Fruit fly (Drosophila melanogaster): Measurements from ENCODE around the gene CG11109.

The CG11109 gene

DNA sequence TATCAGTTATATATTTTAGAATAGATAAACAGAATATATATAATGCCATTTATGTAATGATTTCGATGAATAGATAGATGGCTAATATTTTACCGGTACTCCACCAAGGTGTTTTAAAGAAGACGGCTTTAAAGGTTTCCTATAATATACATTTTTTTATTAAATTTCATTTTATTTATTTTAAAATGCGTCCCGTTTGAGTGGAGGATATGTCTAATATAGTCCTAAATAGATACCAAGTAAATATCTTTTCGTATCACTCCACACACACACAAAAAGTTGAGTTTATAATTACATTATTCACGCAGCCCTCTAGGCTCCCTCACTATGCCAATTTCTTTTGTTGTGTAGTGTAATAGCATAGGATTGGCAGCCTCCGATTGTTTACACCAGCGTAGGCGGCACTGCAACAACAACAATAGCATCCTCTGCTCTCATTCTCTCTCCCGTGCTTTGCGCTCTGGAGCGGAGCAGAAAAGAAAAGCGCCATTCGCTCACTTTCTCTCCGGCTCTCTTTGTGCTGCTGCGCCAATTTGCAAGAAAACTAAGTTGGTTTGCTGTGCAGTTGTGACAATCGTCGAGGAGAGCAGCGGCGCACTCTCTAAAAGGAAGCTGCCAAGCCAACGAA is 38.0 kb downstream of the CG11109 start, which contains the start of gene CG12768:
Gene CG12768 (plus strand): TSS at position 578 of the 628 bp plus-strand sequence.
- TF ChIP-seq CG32532 (GFP tag; IDR thresholded peaks at IDR 0.05) (no peak), Hr51 (GFP tag; optimal IDR thresholded peaks at IDR 0.05) (peak in 1 of 2 experiments; percentile 41), CG6854 (GFP tag; optimal IDR thresholded peaks at IDR 0.05) (peak; percentile 16), Hmr (GFP tag; optimal IDR thresholded peaks at IDR 0.05) (peak; percentile 38), sc (optimal IDR thresholded peaks at IDR 0.05) (no peak), sc (GFP tag; optimal IDR thresholded peaks at IDR 0.05) (peak; percentile 9), phol (tag; optimal IDR thresholded peaks at IDR 0.05) (peak; percentile 48), row (GFP tag; IDR thresholded peaks at IDR 0.05) (0 out of 3 replicates have a peak, but pooled peaks have one; percentile 31), Sox102F (GFP tag; optimal IDR thresholded peaks at IDR 0.05) (peak; percentile 25), fd64A (GFP tag; optimal IDR thresholded peaks at IDR 0.05) (no peak), CG17385 (GFP tag; optimal IDR thresholded peaks at IDR 0.05) (peak; percentile 12), CG9727 (GFP tag; optimal IDR thresholded peaks at IDR 0.05) (peak; percentile 61), CG15601 (tag; optimal IDR thresholded peaks at IDR 0.05) (peak; percentile 8), sr (GFP tag; IDR thresholded peaks at IDR 0.05) (peak; percentile 84), CG14710 (tag; optimal IDR thresholded peaks at IDR 0.05) (peak; percentile 25), Oli (tag; optimal IDR thresholded peaks at IDR 0.05) (peak; percentile 52), tgo (GFP tag; IDR thresholded peaks at IDR 0.05) (no peak), CG17359 (tag; optimal IDR thresholded peaks at IDR 0.05) (no peak), sug (tag; optimal IDR thresholded peaks at IDR 0.05) (no peak), kni (GFP tag; optimal IDR thresholded peaks at IDR 0.05) (no peak), Hr3 (GFP tag; optimal IDR thresholded peaks at IDR 0.05) (peak; percentile 9), sens (GFP tag) (peak; percentile 35), ara (GFP tag; IDR thresholded peaks at IDR 0.05) (peak; percentile 37; the same call in 1 of the 2 replicates), slbo (GFP tag; IDR thresholded peaks at IDR 0.05) (peak; percentile 32; the same call in 1 of the 2 replicates), bsh (GFP tag; optimal IDR thresholded peaks at IDR 0.05) (peak in 1 of 2 experiments; percentile 13), gem (tag; optimal IDR thresholded peaks at IDR 0.05) (peak; percentile 61), salm (tag; optimal IDR thresholded peaks at IDR 0.05) (no peak), Meics (GFP tag; optimal IDR thresholded peaks at IDR 0.05) (peak; percentile 45), CG18764 (GFP tag; optimal IDR thresholded peaks at IDR 0.05) (no peak), ATbp (GFP tag; optimal IDR thresholded peaks at IDR 0.05) (peak; percentile 35), aop (GFP tag; IDR thresholded peaks at IDR 0.05) (no peak), CG12391 (tag; optimal IDR thresholded peaks at IDR 0.05) (peak; percentile 26), zf30C (GFP tag; optimal IDR thresholded peaks at IDR 0.05) (no peak), CG4424 (GFP tag; optimal IDR thresholded peaks at IDR 0.05) (peak; percentile 33), gsb-n (tag; optimal IDR thresholded peaks at IDR 0.05) (peak; percentile 17), Asciz (GFP tag; optimal IDR thresholded peaks at IDR 0.05) (peak; percentile 36), MESR4 (GFP tag; optimal IDR thresholded peaks at IDR 0.05) (no peak), Rx (GFP tag; IDR thresholded peaks at IDR 0.05) (no peak), CG10267 (tag; optimal IDR thresholded peaks at IDR 0.05) (peak; percentile 43), CG13775 (GFP tag; optimal IDR thresholded peaks at IDR 0.05) (peak; percentile 36), Nf-YC (tag; optimal IDR thresholded peaks at IDR 0.05) (no peak), CG9437 (GFP tag; optimal IDR thresholded peaks at IDR 0.05) (peak; percentile 62), CoRest (tag; optimal IDR thresholded peaks at IDR 0.05) (peak; percentile 35), D (optimal IDR thresholded peaks at IDR 0.05) (no peak), D (GFP tag; optimal IDR thresholded peaks at IDR 0.05) (peak; percentile 50), CG8388 (GFP tag; optimal IDR thresholded peaks at IDR 0.05) (peak; percentile 20), CG7963 (GFP tag; IDR thresholded peaks at IDR 0.05; ENCODE audit: partially characterized antibody) (no peak), CG8924 (tag; optimal IDR thresholded peaks at IDR 0.05) (peak; percentile 44), CG15011 (GFP tag; optimal IDR thresholded peaks at IDR 0.05) (no peak)

All from whole organism, embryonic.